Worm (Caenorhabditis elegans): ENCODE data around the gene srz-15.

- TF ChIP-seq scrt-1 (GFP tag; IDR thresholded peaks at IDR 0.05) (no peak), ama-1 (optimal IDR thresholded peaks at IDR 0.05) (no peak)
Observed at ce11 chrIV:12942633-12943032, 27.1 kb downstream of the srz-15 start, which contains the start of gene dct-19.

Measured in whole organism, early embryonic.